Fruit fly (Drosophila melanogaster): Measurements from ENCODE around the gene CG9586.

Gene CG9586

dm6 chr2L:9123707-9124106 lies 42.6 kb downstream of the CG9586 start:
- TF ChIP-seq CTCF (optimal IDR thresholded peaks at IDR 0.05), result no peak
- no peak for TF ChIP-seq CG8478 (optimal IDR thresholded peaks at IDR 0.05)

- TF ChIP-seq CG8478 (optimal IDR thresholded peaks at IDR 0.05) (no peak), CTCF (optimal IDR thresholded peaks at IDR 0.05) (no peak)
These were observed 43.9 kb downstream of the CG9586 start for dm6 chr2L:9122371-9122770.

dm6 chr2L:9120475-9121309 lies 45.6 kb downstream of the CG9586 start:
- no peak for TF ChIP-seq CTCF (optimal IDR thresholded peaks at IDR 0.05)
- TF ChIP-seq CG8478 (optimal IDR thresholded peaks at IDR 0.05), result no peak

Data from S2 (cell line).